Fruit fly (Drosophila melanogaster): ENCODE results near the gene S-Lap2.
A peak's percentile ranks its signal among the peaks of the same experiment; 100 is the strongest.

S-Lap2 gene

dm6 chr3L:8667809-8668593 lies 48.3 kb downstream of the S-Lap2 start (continued):
- TF ChIP-seq crol (GFP tag; IDR thresholded peaks at IDR 0.05) (peak; percentile 60), vvl (GFP tag; IDR thresholded peaks at IDR 0.05) (peak; percentile 69; the same call in 1 of the 2 replicates), CG7839 (tag; optimal IDR thresholded peaks at IDR 0.05) (peak; percentile 53), NfI (GFP tag; optimal IDR thresholded peaks at IDR 0.05) (no peak), ara (GFP tag; IDR thresholded peaks at IDR 0.05) (peak; percentile 63; the same call in 1 of the 2 replicates), CTCF (GFP tag; optimal IDR thresholded peaks at IDR 0.05) (no peak), dmrt11E (tag; optimal IDR thresholded peaks at IDR 0.05) (peak; percentile 78), CG15269 (tag; optimal IDR thresholded peaks at IDR 0.05) (peak; percentile 39), repo (GFP tag; optimal IDR thresholded peaks at IDR 0.05) (no peak), Xrp1 (GFP tag; IDR thresholded peaks at IDR 0.05) (peak; percentile 75), zf30C (GFP tag; optimal IDR thresholded peaks at IDR 0.05) (peak; percentile 12), CG31441 (GFP tag; IDR thresholded peaks at IDR 0.05) (peak; percentile 78), wek (GFP tag; optimal IDR thresholded peaks at IDR 0.05) (no peak), org-1 (GFP tag; optimal IDR thresholded peaks at IDR 0.05) (peak; percentile 1), Eip74EF (GFP tag; optimal IDR thresholded peaks at IDR 0.05) (peak in 1 of 2 experiments; percentile 8), Asciz (GFP tag; optimal IDR thresholded peaks at IDR 0.05) (peak; percentile 2), cwo (GFP tag; optimal IDR thresholded peaks at IDR 0.05) (no peak), esg (GFP tag; conservative IDR thresholded peaks at IDR 0.05) (peak; percentile 44; the same call in 1 of the 2 replicates), CG17385 (GFP tag; optimal IDR thresholded peaks at IDR 0.05) (peak; percentile 1), CG12659 (GFP tag; optimal IDR thresholded peaks at IDR 0.05) (peak; percentile 8), maf-S (GFP tag; optimal IDR thresholded peaks at IDR 0.05) (no peak), Mes4 (GFP tag; optimal IDR thresholded peaks at IDR 0.05) (no peak), lbe (GFP tag; optimal IDR thresholded peaks at IDR 0.05) (peak; percentile 87), gsb-n (tag; optimal IDR thresholded peaks at IDR 0.05) (peak; percentile 42), Trl (optimal IDR thresholded peaks at IDR 0.05) (no peak), Trl (GFP tag; optimal IDR thresholded peaks at IDR 0.05) (no peak), CrebB (tag; optimal IDR thresholded peaks at IDR 0.05) (no peak), CG6689 (GFP tag; IDR thresholded peaks at IDR 0.05) (peak; percentile 47), prd (optimal IDR thresholded peaks at IDR 0.05) (no peak), prd (GFP tag; IDR thresholded peaks at IDR 0.05) (peak; percentile 11; the same call in 1 of the 3 replicates), CG4730 (GFP tag; IDR thresholded peaks at IDR 0.05) (0 out of 2 replicates have a peak, but pooled peaks have one; percentile 17), CG4328 (GFP tag; optimal IDR thresholded peaks at IDR 0.05) (no peak), Blimp-1 (GFP tag; optimal IDR thresholded peaks at IDR 0.05) (peak; percentile 64), p53 (GFP tag; optimal IDR thresholded peaks at IDR 0.05) (no peak), stwl (tag; optimal IDR thresholded peaks at IDR 0.05) (no peak), CG12155 (GFP tag; optimal IDR thresholded peaks at IDR 0.05) (no peak), grn (GFP tag; optimal IDR thresholded peaks at IDR 0.05) (no peak), CG14710 (tag; optimal IDR thresholded peaks at IDR 0.05) (peak; percentile 52), onecut (GFP tag; IDR thresholded peaks at IDR 0.05) (peak; percentile 15; the same call in 1 of the 2 replicates), bsh (GFP tag; optimal IDR thresholded peaks at IDR 0.05) (peak; percentile 62 to 69), Drgx (GFP tag; IDR thresholded peaks at IDR 0.05) (peak; percentile 72), CG16815 (GFP tag; optimal IDR thresholded peaks at IDR 0.05) (peak; percentile 15), GATAe (GFP tag; conservative IDR thresholded peaks at IDR 0.05) (no peak), croc (GFP tag; conservative IDR thresholded peaks at IDR 0.05) (0 out of 3 replicates have a peak, but pooled peaks have one; percentile 29), Deaf1 (tag; optimal IDR thresholded peaks at IDR 0.05) (peak; percentile 27), Fer2 (tag; optimal IDR thresholded peaks at IDR 0.05) (no peak), zfh1 (GFP tag; IDR thresholded peaks at IDR 0.05) (peak; percentile 62; the same call in 2 of the 3 replicates), CG30403 (GFP tag; optimal IDR thresholded peaks at IDR 0.05) (peak; percentile 10), CG18262 (tag; optimal IDR thresholded peaks at IDR 0.05) (peak; percentile 74)
